Worm (Caenorhabditis elegans) whole organism, midembryonic: ENCODE data around the gene add-2.

Source experiments
- T22C8.4 ChIP-seq: fragments of 200-800 bp; sonication (Bioruptor generic); IDR thresholded peaks from 2 replicates; pipeline ENCODE4 v1.3.6; 2022; ENCODE audit warnings: missing genetic modification characterization, missing compliant biosample characterization
- cog-1 ChIP-seq: sonication (generic microtip); optimal IDR thresholded peaks from 2 replicates; lab custom pipeline; 2016; ENCODE audit warnings: missing genetic modification characterization, missing compliant biosample characterization
- flt-1 ChIP-seq: fragments of 200-800 bp; sonication (Bioruptor generic); IDR thresholded peaks from 2 replicates; pipeline ENCODE4 v1.3.6; 2022; ENCODE audit warnings: missing genetic modification characterization, missing compliant biosample characterization
- klf-2 ChIP-seq: fragments of 200-800 bp; sonication (Bioruptor generic); conservative IDR thresholded peaks from 2 replicates; pipeline ENCODE4 v1.3.6; 2022; ENCODE audit warnings: missing genetic modification reagents, missing genetic modification characterization, missing compliant biosample characterization
- med-1 ChIP-seq: sonication (generic microtip); optimal IDR thresholded peaks from 2 replicates; lab custom pipeline; 2017; ENCODE audit warnings: missing genetic modification characterization, mild to moderate bottlenecking, missing compliant biosample characterization, antibody characterized with exemption, missing genetic modification reagents; ENCODE audit not compliant: insufficient read depth
- ref-1 ChIP-seq: fragments of 200-800 bp; sonication (Bioruptor generic); conservative IDR thresholded peaks from 2 replicates; pipeline ENCODE4 v1.3.6; 2022; ENCODE audit warnings: missing genetic modification reagents, missing genetic modification characterization, missing compliant biosample characterization
- tab-1 ChIP-seq: fragments of 200-800 bp; sonication (Bioruptor generic); IDR thresholded peaks from 2 replicates; pipeline ENCODE4 v1.3.6; 2022; ENCODE audit warnings: missing genetic modification characterization, missing compliant biosample characterization
- ztf-23 ChIP-seq: fragments of 200-800 bp; sonication (Bioruptor generic); IDR thresholded peaks from 2 replicates; pipeline ENCODE4 v1.3.6; 2022; ENCODE audit warnings: missing genetic modification reagents, missing genetic modification characterization, missing compliant biosample characterization
- ztf-29 ChIP-seq: fragments of 200-800 bp; sonication (Bioruptor generic); IDR thresholded peaks from 2 replicates; pipeline ENCODE4 v1.3.6; 2022; ENCODE audit warnings: missing genetic modification reagents, missing genetic modification characterization, missing compliant biosample characterization

add-2 gene

ce11 chrV:12013298-12013697, at the start of gene add-2:
TSS of gene add-2 (minus strand) at chrV:12013406.
- TF ChIP-seq klf-2 (no peak), cog-1 (no peak), ztf-29 (no peak), tab-1 (no peak), ref-1 (GFP tag; lab: Robert Waterston, UW) (no peak), T22C8.4 (GFP tag; lab: Robert Waterston, UW) (no peak), med-1 (GFP tag; lab: Kevin White, UChicago) (no peak), flt-1 (no peak)

ce11 chrV:12059719-12060118, 46.5 kb upstream of the add-2 start, which contains the start of gene R07B7.2:
TSS of gene R07B7.2 (minus strand) at chrV:12059753.
- no peak for TF ChIP-seq flt-1
- no peak for TF ChIP-seq tab-1
- no peak for TF ChIP-seq T22C8.4 (GFP tag; lab: Robert Waterston, UW)
- TF ChIP-seq klf-2 = no peak
- TF ChIP-seq ztf-23 (GFP tag; lab: Robert Waterston, UW) = no peak
- TF ChIP-seq med-1 (GFP tag; lab: Kevin White, UChicago) = no peak
- no peak for TF ChIP-seq cog-1
- no peak for TF ChIP-seq ref-1 (GFP tag; lab: Robert Waterston, UW)
- no peak for TF ChIP-seq ztf-29

- TF ChIP-seq cog-1 (no peak), flt-1 (no peak), ref-1 (GFP tag; lab: Robert Waterston, UW) (no peak), ztf-29 (no peak), T22C8.4 (GFP tag; lab: Robert Waterston, UW) (no peak), tab-1 (no peak), klf-2 (no peak), ztf-23 (GFP tag; lab: Robert Waterston, UW) (no peak), med-1 (GFP tag; lab: Kevin White, UChicago) (no peak)
Observed at ce11 chrV:12053598-12053997, 40.4 kb upstream of the add-2 start, which contains the start of gene F10C2.7. TSS of gene F10C2.7 (plus strand) at chrV:12053898.

ce11 chrV:12048445-12048844, 35.2 kb upstream of the add-2 start, which contains the start of gene dars-2:
TSS of gene dars-2 (plus strand) at chrV:12048745.
- TF ChIP-seq ref-1 (GFP tag; lab: Robert Waterston, UW) (no peak), tab-1 (no peak), ztf-29 (no peak), ztf-23 (GFP tag; lab: Robert Waterston, UW) (no peak), cog-1 (no peak), T22C8.4 (GFP tag; lab: Robert Waterston, UW) (no peak), med-1 (GFP tag; lab: Kevin White, UChicago) (no peak)

- TF ChIP-seq cog-1 = no peak
- TF ChIP-seq flt-1 = no peak
- no peak for TF ChIP-seq tab-1
- no peak for TF ChIP-seq med-1 (GFP tag; lab: Kevin White, UChicago)
- no peak for TF ChIP-seq ztf-29
- TF ChIP-seq T22C8.4 (GFP tag; lab: Robert Waterston, UW) = no peak
- no peak for TF ChIP-seq ztf-23 (GFP tag; lab: Robert Waterston, UW)
- no peak for TF ChIP-seq klf-2
- no peak for TF ChIP-seq ref-1 (GFP tag; lab: Robert Waterston, UW)
Observed at ce11 chrV:12047735-12048134, 34.5 kb upstream of the add-2 start.

ce11 chrV:12045132-12045531, 31.9 kb upstream of the add-2 start, which contains the start of gene F10C2.5:
TSS of gene F10C2.5 (plus strand) at chrV:12045432.
- TF ChIP-seq ztf-23 (GFP tag; lab: Robert Waterston, UW) (no peak), T22C8.4 (GFP tag; lab: Robert Waterston, UW) (no peak), cog-1 (no peak), ref-1 (GFP tag; lab: Robert Waterston, UW) (no peak), ztf-29 (no peak), tab-1 (no peak), med-1 (GFP tag; lab: Kevin White, UChicago) (no peak), flt-1 (no peak)

- TF ChIP-seq flt-1 (no peak), cog-1 (peak; percentile 53)
Observed at ce11 chrV:12040823-12041606, 27.8 kb upstream of the add-2 start, which contains the start of the genes kup-1 and F10C2.4. TSS of gene kup-1 (minus strand) at chrV:12040873. TSS of gene F10C2.4 (plus strand) at chrV:12041556.

ce11 chrV:12039755-12040154, 26.5 kb upstream of the add-2 start:
- TF ChIP-seq klf-2 (no peak), flt-1 (no peak), ztf-29 (no peak), tab-1 (no peak), med-1 (GFP tag; lab: Kevin White, UChicago) (no peak)

- TF ChIP-seq tab-1 (no peak; the same call in 1 of the 2 replicates), ztf-23 (GFP tag; lab: Robert Waterston, UW) (peak; percentile 67; the same call in 1 of the 2 replicates), flt-1 (0 out of 2 replicates have a peak, but pooled peaks have one; percentile 36), ref-1 (GFP tag; lab: Robert Waterston, UW) (0 out of 2 replicates have a peak, but pooled peaks have one; percentile 8)
Observed at ce11 chrV:12038783-12039182, 25.6 kb upstream of the add-2 start.

- no peak for TF ChIP-seq klf-2
- TF ChIP-seq cog-1 = no peak
- no peak for TF ChIP-seq ref-1 (GFP tag; lab: Robert Waterston, UW)
- TF ChIP-seq flt-1 = no peak
- no peak for TF ChIP-seq ztf-23 (GFP tag; lab: Robert Waterston, UW)
- TF ChIP-seq ztf-29 = no peak
- no peak for TF ChIP-seq med-1 (GFP tag; lab: Kevin White, UChicago)
- TF ChIP-seq T22C8.4 (GFP tag; lab: Robert Waterston, UW) = no peak
- TF ChIP-seq tab-1 = no peak
Observed at ce11 chrV:12038317-12038716, 25.1 kb upstream of the add-2 start.
